Worm (Caenorhabditis elegans): Measurements from ENCODE around the gene C08B6.18.
A peak's percentile ranks its signal among the peaks of the same experiment; 100 is the strongest.

The C08B6.18 gene

ce11 chrV:10133277-10133676, 650 bp downstream of the C08B6.18 start:
- TF ChIP-seq snu-23 (GFP tag; optimal IDR thresholded peaks at IDR 0.05) (no peak), fkh-8 (tag; optimal IDR thresholded peaks at IDR 0.05) (no peak), alr-1 (tag; optimal IDR thresholded peaks at IDR 0.05; ENCODE audit: borderline replicate concordance) (no peak), aha-1 (tag; optimal IDR thresholded peaks at IDR 0.05) (no peak), grh-1 (GFP tag; IDR thresholded peaks at IDR 0.05) (no peak), fkh-4 (tag; optimal IDR thresholded peaks at IDR 0.05; ENCODE audit: borderline replicate concordance) (no peak), snpc-4 (tag; optimal IDR thresholded peaks at IDR 0.05) (no peak), zag-1 (tag; optimal IDR thresholded peaks at IDR 0.05) (no peak), fos-1 (tag; optimal IDR thresholded peaks at IDR 0.05) (no peak), ces-1 (GFP tag; optimal IDR thresholded peaks at IDR 0.05) (no peak), tlp-1 (tag; optimal IDR thresholded peaks at IDR 0.05) (no peak), tbx-2 (tag; optimal IDR thresholded peaks at IDR 0.05) (no peak), ceh-82 (tag; optimal IDR thresholded peaks at IDR 0.05) (no peak), nhr-20 (tag; optimal IDR thresholded peaks at IDR 0.05) (no peak), irx-1 (tag; optimal IDR thresholded peaks at IDR 0.05) (no peak), pax-3 (tag; optimal IDR thresholded peaks at IDR 0.05) (no peak), sup-37 (GFP tag; optimal IDR thresholded peaks at IDR 0.05) (no peak)

DNA sequence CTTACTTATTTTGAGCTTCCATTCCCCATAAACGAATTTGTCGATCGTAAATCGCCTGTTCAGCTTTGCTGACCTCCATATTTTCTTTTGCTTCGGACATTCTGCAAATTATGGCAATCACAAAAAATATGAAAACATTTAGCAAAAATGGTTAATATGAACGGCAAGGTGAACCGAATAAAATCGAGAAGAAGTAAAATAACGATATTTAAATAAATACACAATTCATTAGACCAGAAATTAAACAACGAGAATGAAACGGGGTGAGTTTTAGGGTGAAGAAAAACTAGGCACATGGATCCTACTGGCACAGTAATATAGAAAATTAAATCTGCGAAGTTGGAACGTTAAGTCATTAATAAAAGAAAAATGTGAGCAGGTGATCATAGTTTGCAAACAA, 3.7 kb downstream of the C08B6.18 start, which contains the start of gene aos-1:
TSS of gene aos-1 (minus strand) at position 101 of the 400 bp plus-strand sequence.
- TF ChIP-seq efl-1 (optimal IDR thresholded peaks at IDR 0.05): no peak
- TF ChIP-seq efl-1 (GFP tag; optimal IDR thresholded peaks at IDR 0.05 in 1 of 2): no peak
- TF ChIP-seq unc-130 (tag; optimal IDR thresholded peaks at IDR 0.05): no peak
- TF ChIP-seq aly-2 (tag; optimal IDR thresholded peaks at IDR 0.05): no peak
- TF ChIP-seq elt-2 (tag; optimal IDR thresholded peaks at IDR 0.05): no peak
- TF ChIP-seq nhr-19 (GFP tag; conservative IDR thresholded peaks at IDR 0.05): no peak
- no peak for TF ChIP-seq hpl-2 (GFP tag; optimal IDR thresholded peaks at IDR 0.05)
- no peak for TF ChIP-seq nhr-90 (tag; optimal IDR thresholded peaks at IDR 0.05; ENCODE audit: poor library complexity)
- no peak for TF ChIP-seq tbx-2 (tag; optimal IDR thresholded peaks at IDR 0.05)
- TF ChIP-seq ztf-4 (tag; optimal IDR thresholded peaks at IDR 0.05): no peak

- TF ChIP-seq unc-30 (tag; optimal IDR thresholded peaks at IDR 0.05): no peak
- peak in 1 of 6 experiments; percentile 23 for TF ChIP-seq elt-3 (tag; optimal IDR thresholded peaks at IDR 0.05)
- peak; percentile 34 for TF ChIP-seq elt-2 (tag; optimal IDR thresholded peaks at IDR 0.05)
- peak; percentile 19 for TF ChIP-seq blmp-1 (tag; optimal IDR thresholded peaks at IDR 0.05)
Measured at ce11 chrV:10124799-10125548, 9.0 kb downstream of the C08B6.18 start, which contains the start of gene C08B6.10. TSS of gene C08B6.10 (plus strand) at chrV:10125498.

- TF ChIP-seq ceh-63 (GFP tag; optimal IDR thresholded peaks at IDR 0.05): no peak
- no peak for TF ChIP-seq snu-23 (GFP tag; optimal IDR thresholded peaks at IDR 0.05)
- TF ChIP-seq C34B4.2 (tag; optimal IDR thresholded peaks at IDR 0.05): no peak
- no peak for TF ChIP-seq efl-3 (GFP tag; optimal IDR thresholded peaks at IDR 0.05)
- no peak for TF ChIP-seq rnt-1 (tag; optimal IDR thresholded peaks at IDR 0.05)
- no peak for TF ChIP-seq mep-1 (tag; optimal IDR thresholded peaks at IDR 0.05)
- TF ChIP-seq hpl-2 (GFP tag; optimal IDR thresholded peaks at IDR 0.05): no peak
- no peak for TF ChIP-seq lin-39 (tag; optimal IDR thresholded peaks at IDR 0.05)
- no peak for TF ChIP-seq F16B12.6 (tag; optimal IDR thresholded peaks at IDR 0.05)
- no peak for TF ChIP-seq isw-1 (GFP tag; IDR thresholded peaks at IDR 0.05)
Measured at ce11 chrV:10123324-10123723, 10.6 kb downstream of the C08B6.18 start, which contains the start of gene C08B6.6. TSS of gene C08B6.6 (plus strand) at chrV:10123624.
